Worm (Caenorhabditis elegans) whole organism, young adult: ENCODE measurements around the gene srz-20.

Source experiments
- C17E4.6 ChIP-seq: fragments of 200-800 bp; sonication (Bioruptor generic); IDR thresholded peaks from 2 replicates; pipeline ENCODE4 v1.3.6; 2022; ENCODE audit warnings: missing genetic modification reagents, missing genetic modification characterization, missing compliant biosample characterization
- F22D6.2 ChIP-seq: sonication (generic microtip); optimal IDR thresholded peaks from 2 replicates; lab custom pipeline; 2016; ENCODE audit warnings: mild to moderate bottlenecking, missing genetic modification characterization, missing compliant biosample characterization
- F37B4.10 ChIP-seq: fragments of 200-800 bp; sonication (Bioruptor generic); IDR thresholded peaks from 2 replicates; pipeline ENCODE4 v1.3.6; 2022; ENCODE audit warnings: missing genetic modification characterization, missing compliant biosample characterization
- F55B11.4 ChIP-seq: sonication (generic microtip); optimal IDR thresholded peaks from 2 replicates; lab custom pipeline; 2016; ENCODE audit warnings: missing compliant biosample characterization, missing genetic modification characterization, borderline replicate concordance; ENCODE audit not compliant: insufficient read depth
- F57C9.4 ChIP-seq: sonication (generic microtip); optimal IDR thresholded peaks from 2 replicates; lab custom pipeline; 2017; ENCODE audit warnings: mild to moderate bottlenecking, missing genetic modification characterization, missing compliant biosample characterization
- K12H6.12 ChIP-seq: fragments of 200-800 bp; sonication (Bioruptor generic); optimal IDR thresholded peaks from 2 replicates; lab custom pipeline; 2018; ENCODE audit warnings: mild to moderate bottlenecking, missing genetic modification characterization, missing compliant biosample characterization
- T26A5.8 ChIP-seq: sonication (generic microtip); optimal IDR thresholded peaks from 2 replicates; lab custom pipeline; 2016; ENCODE audit warnings: missing genetic modification characterization, missing compliant biosample characterization
- Y53G8AR.9 ChIP-seq: fragments of 200-800 bp; sonication (Bioruptor generic); conservative IDR thresholded peaks from 2 replicates; pipeline ENCODE4 v1.3.6; 2022; ENCODE audit warnings: missing genetic modification reagents, missing genetic modification characterization, missing compliant biosample characterization
- Y56A3A.18 ChIP-seq: fragments of 200-800 bp; sonication (Bioruptor generic); IDR thresholded peaks from 2 replicates; pipeline ENCODE4 v1.3.6; 2022; ENCODE audit warnings: missing genetic modification reagents, missing genetic modification characterization, missing compliant biosample characterization
- akir-1 ChIP-seq: fragments of 200-800 bp; sonication (Bioruptor generic); optimal IDR thresholded peaks from 2 replicates; lab custom pipeline; 2018; ENCODE audit warnings: mild to moderate bottlenecking, missing genetic modification characterization, moderate library complexity, missing compliant biosample characterization
- bed-2 ChIP-seq: fragments of 200-800 bp; sonication (Bioruptor generic); IDR thresholded peaks from 2 replicates; pipeline ENCODE4 v1.3.6; 2022; ENCODE audit warnings: missing genetic modification reagents, missing genetic modification characterization, missing compliant biosample characterization
- ccch-3 ChIP-seq: fragments of 200-800 bp; sonication (Bioruptor generic); optimal IDR thresholded peaks from 2 replicates; lab custom pipeline; 2018; ENCODE audit warnings: mild to moderate bottlenecking, missing genetic modification characterization, missing compliant biosample characterization
- cebp-2 ChIP-seq: fragments of 200-800 bp; sonication (Bioruptor generic); IDR thresholded peaks from 2 replicates; pipeline ENCODE4 v1.3.6; 2022; ENCODE audit warnings: missing genetic modification characterization, missing compliant biosample characterization
- ceh-91 ChIP-seq: fragments of 200-800 bp; sonication (Bioruptor generic); IDR thresholded peaks from 2 replicates; pipeline ENCODE4 v1.3.6; 2022; ENCODE audit warnings: missing genetic modification reagents, missing genetic modification characterization, missing compliant biosample characterization
- chd-7 ChIP-seq: sonication (generic microtip); optimal IDR thresholded peaks from 2 replicates; lab custom pipeline; 2016; ENCODE audit warnings: mild to moderate bottlenecking, missing genetic modification characterization, moderate library complexity, missing compliant biosample characterization
- dox-1 ChIP-seq: fragments of 200-800 bp; sonication (Bioruptor generic); IDR thresholded peaks from 2 replicates; pipeline ENCODE4 v1.3.6; 2022; ENCODE audit warnings: missing genetic modification reagents, missing genetic modification characterization, missing compliant biosample characterization
- dpl-1 ChIP-seq: fragments of 150-350 bp; optimal IDR thresholded peaks from 2 replicates; lab custom pipeline; 2014; ENCODE audit warnings: missing biosample characterization, missing genetic modification reagents, missing genetic modification characterization
- efl-1 ChIP-seq: fragments of 150-350 bp; optimal IDR thresholded peaks from 2 replicates; lab custom pipeline; 2014; ENCODE audit warnings: missing biosample characterization, missing genetic modification reagents, missing genetic modification characterization
- egl-18 ChIP-seq: fragments of 200-800 bp; sonication (Bioruptor generic); IDR thresholded peaks from 2 replicates; pipeline ENCODE4 v1.3.6; 2022; ENCODE audit warnings: missing genetic modification reagents, missing genetic modification characterization, missing compliant biosample characterization
- ets-4 ChIP-seq: fragments of 200-800 bp; sonication (Bioruptor generic); optimal IDR thresholded peaks from 2 replicates; lab custom pipeline; 2018; ENCODE audit warnings: mild to moderate bottlenecking, missing genetic modification characterization, missing compliant biosample characterization
- gei-17 ChIP-seq: fragments of 200-800 bp; sonication (Bioruptor generic); optimal IDR thresholded peaks from 2 replicates; lab custom pipeline; 2018; ENCODE audit warnings: mild to moderate bottlenecking, missing genetic modification characterization, missing compliant biosample characterization
- hlh-26 ChIP-seq: fragments of 200-800 bp; sonication (Bioruptor generic); conservative IDR thresholded peaks from 2 replicates; pipeline ENCODE4 v1.3.6; 2022; ENCODE audit warnings: missing genetic modification reagents, missing genetic modification characterization, missing compliant biosample characterization
- hmg-20 ChIP-seq: fragments of 200-800 bp; sonication (Bioruptor generic); IDR thresholded peaks from 2 replicates; pipeline ENCODE4 v1.3.6; 2022; ENCODE audit warnings: missing genetic modification reagents, missing genetic modification characterization, missing compliant biosample characterization
- lag-1 ChIP-seq: fragments of 200-800 bp; sonication (Bioruptor generic); IDR thresholded peaks from 2 replicates; pipeline ENCODE4 v1.3.6; 2022; ENCODE audit warnings: missing genetic modification reagents, missing genetic modification characterization, missing compliant biosample characterization
- let-526 ChIP-seq: fragments of 200-800 bp; sonication (Bioruptor generic); IDR thresholded peaks from 2 replicates; pipeline ENCODE4 v1.3.6; 2022; ENCODE audit warnings: missing genetic modification reagents, missing genetic modification characterization, missing compliant biosample characterization
- lin-54 ChIP-seq: fragments of 200-800 bp; sonication (Bioruptor generic); optimal IDR thresholded peaks from 2 replicates; lab custom pipeline; 2018; ENCODE audit warnings: mild to moderate bottlenecking, missing genetic modification characterization, missing compliant biosample characterization
- madf-8 ChIP-seq: fragments of 200-800 bp; sonication (Bioruptor generic); conservative IDR thresholded peaks from 2 replicates; pipeline ENCODE4 v1.3.6; 2022; ENCODE audit warnings: missing genetic modification reagents, missing genetic modification characterization, missing compliant biosample characterization
- nfya-1 ChIP-seq: sonication (generic microtip); optimal IDR thresholded peaks from 2 replicates; lab custom pipeline; 2017; ENCODE audit warnings: antibody characterized with exemption, missing compliant biosample characterization, missing genetic modification characterization, borderline replicate concordance; ENCODE audit not compliant: insufficient read depth
- nhr-179 ChIP-seq: sonication (generic microtip); optimal IDR thresholded peaks from 2 replicates; lab custom pipeline; 2016; ENCODE audit warnings: mild to moderate bottlenecking, missing genetic modification characterization, missing compliant biosample characterization
- pbrm-1 ChIP-seq: fragments of 200-800 bp; sonication (Bioruptor generic); IDR thresholded peaks from 2 replicates; pipeline ENCODE4 v1.3.6; 2022; ENCODE audit warnings: missing genetic modification reagents, missing genetic modification characterization, missing compliant biosample characterization
- pha-4 ChIP-seq: fragments of 150-350 bp; sonication (generic microtip); optimal IDR thresholded peaks from 2 replicates; lab custom pipeline; 2014; ENCODE audit warnings: missing biosample characterization, missing genetic modification reagents, missing genetic modification characterization
- repo-1 ChIP-seq: sonication (generic microtip); optimal IDR thresholded peaks from 2 replicates; lab custom pipeline; 2017; ENCODE audit warnings: mild to moderate bottlenecking, missing genetic modification characterization, missing compliant biosample characterization
- snpc-1.1 ChIP-seq: sonication (generic microtip); optimal IDR thresholded peaks from 2 replicates; lab custom pipeline; 2017; ENCODE audit warnings: missing genetic modification characterization, mild to moderate bottlenecking, missing compliant biosample characterization, antibody characterized with exemption, moderate library complexity, missing genotype, missing genetic modification reagents; ENCODE audit not compliant: insufficient read depth
- snpc-3.4 ChIP-seq: sonication (generic microtip); optimal IDR thresholded peaks from 2 replicates; lab custom pipeline; 2017; ENCODE audit warnings: missing genetic modification characterization, mild to moderate bottlenecking, missing compliant biosample characterization, antibody characterized with exemption, moderate library complexity, missing genotype, missing genetic modification reagents
- tbx-9 ChIP-seq: sonication (generic microtip); optimal IDR thresholded peaks from 2 replicates; lab custom pipeline; 2016; ENCODE audit warnings: borderline replicate concordance, missing genetic modification characterization, inconsistent platforms, missing compliant biosample characterization
- tlf-1 ChIP-seq: fragments of 200-800 bp; sonication (Bioruptor generic); optimal IDR thresholded peaks from 2 replicates; lab custom pipeline; 2018; ENCODE audit warnings: mild to moderate bottlenecking, missing genetic modification characterization, missing compliant biosample characterization
- unc-62 ChIP-seq: fragments of 150-350 bp; optimal IDR thresholded peaks from 2 replicates; lab custom pipeline; 2014; ENCODE audit warnings: missing biosample characterization, missing genetic modification reagents, missing genetic modification characterization
- xnd-1 ChIP-seq: sonication (generic microtip); optimal IDR thresholded peaks from 2 replicates; lab custom pipeline; 2016; ENCODE audit warnings: missing genotype, missing genetic modification reagents, missing genetic modification characterization, missing compliant biosample characterization
- ztf-3 ChIP-seq: fragments of 200-800 bp; sonication (Bioruptor generic); optimal IDR thresholded peaks from 2 replicates; lab custom pipeline; 2018; ENCODE audit warnings: mild to moderate bottlenecking, missing genetic modification characterization, missing compliant biosample characterization

Gene srz-20

ce11 chrIV:3917405-3917804 is 2.0 kb downstream of the srz-20 start, which contains the start of gene F56D6.14:
F56D6.14 (plus strand) TSS chrIV:3917705.
- no peak for TF ChIP-seq F55B11.4 (tag; lab: Kevin White, UChicago)
- no peak for TF ChIP-seq nhr-179 (tag; lab: Kevin White, UChicago)
- no peak for TF ChIP-seq lin-54 (GFP tag; lab: Kevin White, UChicago)
- TF ChIP-seq ets-4 (GFP tag; lab: Kevin White, UChicago) = no peak
- TF ChIP-seq madf-8 (GFP tag; lab: Robert Waterston, UW) = no peak
- TF ChIP-seq ztf-3 (GFP tag; lab: Kevin White, UChicago) = no peak
- TF ChIP-seq tlf-1 (GFP tag; lab: Kevin White, UChicago) = no peak
- no peak for TF ChIP-seq xnd-1 (tag; lab: Kevin White, UChicago)
- TF ChIP-seq hlh-26 (GFP tag; lab: Robert Waterston, UW) = no peak
- TF ChIP-seq ccch-3 (GFP tag; lab: Kevin White, UChicago) = no peak
- TF ChIP-seq let-526 (GFP tag; lab: Robert Waterston, UW) = no peak
- no peak for TF ChIP-seq gei-17 (GFP tag; lab: Kevin White, UChicago)
- TF ChIP-seq lag-1 = no peak
- no peak for TF ChIP-seq ceh-91 (GFP tag; lab: Robert Waterston, UW)
- TF ChIP-seq Y56A3A.18 = no peak
- TF ChIP-seq F57C9.4 (tag; lab: Kevin White, UChicago) = no peak
- no peak for TF ChIP-seq dpl-1 (GFP tag; lab: Kevin White, UChicago)
- TF ChIP-seq pha-4 (tag; lab: Kevin White, UChicago) = no peak

- TF ChIP-seq pbrm-1 (GFP tag; lab: Robert Waterston, UW) = no peak
- no peak for TF ChIP-seq ztf-3 (GFP tag; lab: Kevin White, UChicago)
- no peak for TF ChIP-seq nfya-1 (tag; lab: Kevin White, UChicago)
- no peak for TF ChIP-seq snpc-1.1 (tag; lab: Kevin White, UChicago)
- TF ChIP-seq bed-2 (GFP tag; lab: Robert Waterston, UW) = no peak
- no peak for TF ChIP-seq T26A5.8 (tag; lab: Kevin White, UChicago)
- TF ChIP-seq chd-7 = no peak
- TF ChIP-seq madf-8 (GFP tag; lab: Robert Waterston, UW) = no peak
- TF ChIP-seq pha-4 (tag; lab: Kevin White, UChicago) = no peak
- TF ChIP-seq F37B4.10 = no peak
- no peak for TF ChIP-seq repo-1
- TF ChIP-seq snpc-3.4 (tag; lab: Kevin White, UChicago) = no peak
- TF ChIP-seq cebp-2 (GFP tag; lab: Robert Waterston, UW) = no peak
- TF ChIP-seq tbx-9 (tag; lab: Kevin White, UChicago) = no peak
- no peak for TF ChIP-seq let-526 (GFP tag; lab: Robert Waterston, UW)
- TF ChIP-seq dox-1 (GFP tag; lab: Robert Waterston, UW) = no peak
- TF ChIP-seq Y53G8AR.9 = no peak
- TF ChIP-seq F22D6.2 (tag; lab: Kevin White, UChicago) = no peak
- TF ChIP-seq efl-1 = no peak
Measured at ce11 chrIV:3918160-3918559, 2.8 kb downstream of the srz-20 start, which contains the start of gene F56D6.23. F56D6.23 (plus strand) TSS chrIV:3918460.

ce11 chrIV:3919506-3919905 is 4.1 kb downstream of the srz-20 start, which contains the start of gene srz-19:
srz-19 (plus strand) TSS chrIV:3919806.
- no peak for TF ChIP-seq C17E4.6 (GFP tag; lab: Robert Waterston, UW)
- no peak for TF ChIP-seq akir-1 (GFP tag; lab: Kevin White, UChicago)
- TF ChIP-seq egl-18 = no peak
- no peak for TF ChIP-seq K12H6.12 (tag; lab: Kevin White, UChicago)
- no peak for TF ChIP-seq snpc-1.1 (tag; lab: Kevin White, UChicago)
- no peak for TF ChIP-seq unc-62 (GFP tag; lab: Kevin White, UChicago)
- TF ChIP-seq T26A5.8 (tag; lab: Kevin White, UChicago) = no peak
- TF ChIP-seq hmg-20 (GFP tag; lab: Robert Waterston, UW) = no peak
- no peak for TF ChIP-seq chd-7
